Fruit fly (Drosophila melanogaster): ENCODE measurements around the gene tx.

The tx gene

DNA sequence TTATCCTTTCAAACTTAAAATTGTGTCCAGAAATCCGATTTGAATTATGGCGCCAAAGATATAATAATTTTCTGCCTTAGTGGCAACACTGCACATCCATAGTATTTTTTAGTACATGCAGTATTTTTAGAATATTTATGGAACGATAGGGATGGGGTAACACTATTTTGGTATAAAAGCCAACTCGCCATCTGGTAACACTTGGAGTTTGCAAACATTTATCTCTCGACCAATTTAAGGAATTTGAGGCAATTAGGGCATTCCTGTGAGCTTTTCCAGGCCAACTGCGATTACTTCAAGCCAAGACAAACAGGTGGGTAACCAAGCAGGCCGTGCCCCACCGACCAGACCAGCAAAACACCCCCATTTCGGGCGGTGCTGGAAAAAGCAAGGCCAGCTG lies 11.8 kb downstream of the tx start, which contains the start of gene CG5447:
CG5447 (plus strand) TSS at position 190 of the 400 bp plus-strand sequence.
- TF ChIP-seq Pif1A (GFP tag; optimal IDR thresholded peaks at IDR 0.05): no peak
- TF ChIP-seq rn (GFP tag; IDR thresholded peaks at IDR 0.05): no peak
- no peak for TF ChIP-seq CG8301 (tag; optimal IDR thresholded peaks at IDR 0.05)
- no peak for TF ChIP-seq CG13204 (GFP tag; optimal IDR thresholded peaks at IDR 0.05)
- no peak for TF ChIP-seq CG34367 (tag; optimal IDR thresholded peaks at IDR 0.05)
- no peak for TF ChIP-seq fd96Ca (GFP tag; IDR thresholded peaks at IDR 0.05)
- no peak for TF ChIP-seq CG9948 (tag; optimal IDR thresholded peaks at IDR 0.05)
- no peak for TF ChIP-seq CG10348 (GFP tag; IDR thresholded peaks at IDR 0.05)
- TF ChIP-seq D1 (tag; optimal IDR thresholded peaks at IDR 0.05): no peak
- no peak for TF ChIP-seq Pif1B (GFP tag; optimal IDR thresholded peaks at IDR 0.05)
- no peak for TF ChIP-seq gl (tag; optimal IDR thresholded peaks at IDR 0.05)
- no peak for TF ChIP-seq Ets98B (GFP tag; IDR thresholded peaks at IDR 0.05)
- no peak for TF ChIP-seq Snoo (tag; optimal IDR thresholded peaks at IDR 0.05)
- no peak for TF ChIP-seq CG4496 (GFP tag; IDR thresholded peaks at IDR 0.05)
- TF ChIP-seq CG12605 (GFP tag; IDR thresholded peaks at IDR 0.05): no peak
- TF ChIP-seq EcR (GFP tag; optimal IDR thresholded peaks at IDR 0.05): no peak
- TF ChIP-seq CG15710 (tag; optimal IDR thresholded peaks at IDR 0.05): no peak
- no peak for TF ChIP-seq CG14655 (GFP tag; optimal IDR thresholded peaks at IDR 0.05)
- TF ChIP-seq CG8159 (tag; optimal IDR thresholded peaks at IDR 0.05): no peak

DNA sequence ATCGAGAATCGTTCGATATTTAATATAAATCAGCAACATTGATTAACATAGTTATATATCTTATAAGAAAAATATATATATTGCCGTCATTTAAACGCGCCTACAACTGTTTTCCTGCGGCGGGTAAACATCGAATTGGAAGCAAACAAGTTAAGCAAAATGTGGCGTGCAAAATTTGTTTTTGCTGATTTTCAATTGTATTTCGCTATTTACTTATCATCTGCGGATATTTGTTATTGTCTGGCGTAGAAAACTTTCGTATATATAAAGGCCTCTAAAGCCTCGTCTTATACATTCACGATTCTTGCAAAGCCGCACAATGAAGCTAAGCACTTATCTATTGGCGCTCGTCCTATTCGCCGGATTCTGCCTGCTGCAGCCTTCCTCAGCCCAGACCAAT lies 13.9 kb downstream of the tx start, which contains the start of gene CG43117:
CG43117 (plus strand) TSS at position 301 of the 400 bp plus-strand sequence.
- TF ChIP-seq CG15710 (tag; optimal IDR thresholded peaks at IDR 0.05) (no peak), CG13204 (GFP tag; optimal IDR thresholded peaks at IDR 0.05) (no peak), CG34367 (tag; optimal IDR thresholded peaks at IDR 0.05) (no peak), CG12605 (GFP tag; IDR thresholded peaks at IDR 0.05) (no peak), CG10348 (GFP tag; IDR thresholded peaks at IDR 0.05) (no peak), CG4496 (GFP tag; IDR thresholded peaks at IDR 0.05) (no peak), CG32121 (GFP tag; IDR thresholded peaks at IDR 0.05) (no peak), D1 (tag; optimal IDR thresholded peaks at IDR 0.05) (no peak), rn (GFP tag; IDR thresholded peaks at IDR 0.05) (no peak), CG17806 (tag; optimal IDR thresholded peaks at IDR 0.05) (no peak), Pif1A (GFP tag; optimal IDR thresholded peaks at IDR 0.05) (no peak)

DNA sequence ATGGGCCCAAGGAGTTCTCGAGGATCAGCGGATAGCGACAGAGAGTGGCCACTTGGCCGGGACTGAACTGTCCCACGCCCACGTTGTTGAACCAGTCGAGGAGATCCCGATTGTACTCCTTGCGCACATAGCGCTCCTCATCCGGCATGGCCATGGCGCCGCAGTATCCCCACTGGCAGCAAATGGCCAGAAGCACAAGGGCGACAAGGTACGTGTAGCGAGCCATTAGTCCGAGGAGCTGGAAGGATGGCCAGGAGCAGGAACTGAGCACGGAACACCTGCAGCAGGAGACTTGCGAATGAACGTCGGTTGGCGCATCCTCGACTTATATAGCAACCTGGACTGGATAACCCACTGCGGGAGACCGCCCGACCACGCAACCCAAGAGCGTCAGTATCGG lies 15.3 kb downstream of the tx start, which contains the start of gene Pdf:
Pdf (minus strand) TSS at position 304 of the 400 bp plus-strand sequence.
- no peak for TF ChIP-seq Pif1A (GFP tag; optimal IDR thresholded peaks at IDR 0.05)
- TF ChIP-seq rn (GFP tag; IDR thresholded peaks at IDR 0.05): no peak
- no peak for TF ChIP-seq CG17806 (tag; optimal IDR thresholded peaks at IDR 0.05)
- TF ChIP-seq EcR (GFP tag; optimal IDR thresholded peaks at IDR 0.05): no peak

DNA sequence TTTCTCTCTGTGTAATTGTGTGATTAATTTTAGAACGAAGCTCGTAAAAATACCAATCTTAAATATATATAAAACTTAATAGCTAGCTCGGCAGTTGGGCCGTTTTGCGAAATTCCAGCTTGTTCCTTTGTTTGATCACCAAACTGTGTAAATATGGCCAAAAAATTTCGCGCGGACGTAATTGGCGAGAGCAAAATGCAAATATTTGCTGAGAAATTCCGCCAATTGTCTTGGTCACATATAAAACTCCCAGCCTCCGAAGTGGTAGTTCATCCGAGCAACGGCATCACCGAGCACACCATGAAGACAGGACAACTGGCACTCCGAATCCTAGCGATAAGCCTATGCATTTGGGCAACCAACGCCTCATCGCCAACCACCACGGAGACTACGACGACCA lies 16.0 kb downstream of the tx start, which contains the start of gene CG14237:
CG14237 (plus strand) TSS at position 301 of the 400 bp plus-strand sequence.
- TF ChIP-seq CG8301 (tag; optimal IDR thresholded peaks at IDR 0.05): no peak
- TF ChIP-seq Ets98B (GFP tag; IDR thresholded peaks at IDR 0.05): no peak
- TF ChIP-seq CG13204 (GFP tag; optimal IDR thresholded peaks at IDR 0.05): no peak
- no peak for TF ChIP-seq CG15710 (tag; optimal IDR thresholded peaks at IDR 0.05)
- TF ChIP-seq CG8159 (tag; optimal IDR thresholded peaks at IDR 0.05): no peak
- TF ChIP-seq rn (GFP tag; IDR thresholded peaks at IDR 0.05): no peak
- TF ChIP-seq Pif1B (GFP tag; optimal IDR thresholded peaks at IDR 0.05): no peak
- no peak for TF ChIP-seq CG4496 (GFP tag; IDR thresholded peaks at IDR 0.05)
- TF ChIP-seq Pif1A (GFP tag; optimal IDR thresholded peaks at IDR 0.05): no peak
- TF ChIP-seq fd96Ca (GFP tag; IDR thresholded peaks at IDR 0.05): no peak
- TF ChIP-seq gl (tag; optimal IDR thresholded peaks at IDR 0.05): no peak
- no peak for TF ChIP-seq EcR (GFP tag; optimal IDR thresholded peaks at IDR 0.05)
- TF ChIP-seq CG34367 (tag; optimal IDR thresholded peaks at IDR 0.05): no peak
- no peak for TF ChIP-seq CG10348 (GFP tag; IDR thresholded peaks at IDR 0.05)
- no peak for TF ChIP-seq CG9948 (tag; optimal IDR thresholded peaks at IDR 0.05)
- TF ChIP-seq CG14655 (GFP tag; optimal IDR thresholded peaks at IDR 0.05): no peak
- no peak for TF ChIP-seq Snoo (tag; optimal IDR thresholded peaks at IDR 0.05)

DNA sequence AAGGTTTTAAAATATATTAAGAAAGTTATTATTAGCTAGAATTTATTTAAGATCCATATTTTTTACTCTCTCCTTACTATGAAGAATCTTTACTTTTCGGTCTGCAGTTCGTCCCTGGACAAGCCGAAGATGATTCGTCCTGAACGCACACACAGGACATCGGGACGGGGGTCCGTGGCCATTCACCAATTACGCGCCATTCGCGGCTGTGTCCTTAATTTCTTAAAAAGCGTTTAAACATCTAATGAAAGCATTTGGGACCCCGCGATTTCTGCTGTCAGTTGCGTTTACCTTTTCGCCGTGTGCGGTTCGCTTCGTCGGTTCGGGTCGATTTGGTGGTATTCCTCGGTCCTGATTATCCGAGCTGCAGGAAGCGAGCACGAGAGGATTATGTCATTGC lies 17.4 kb downstream of the tx start, which contains the start of gene CG14238:
CG14238 (plus strand) TSS at position 301 of the 400 bp plus-strand sequence.
- TF ChIP-seq CG8301 (tag; optimal IDR thresholded peaks at IDR 0.05): no peak

DNA sequence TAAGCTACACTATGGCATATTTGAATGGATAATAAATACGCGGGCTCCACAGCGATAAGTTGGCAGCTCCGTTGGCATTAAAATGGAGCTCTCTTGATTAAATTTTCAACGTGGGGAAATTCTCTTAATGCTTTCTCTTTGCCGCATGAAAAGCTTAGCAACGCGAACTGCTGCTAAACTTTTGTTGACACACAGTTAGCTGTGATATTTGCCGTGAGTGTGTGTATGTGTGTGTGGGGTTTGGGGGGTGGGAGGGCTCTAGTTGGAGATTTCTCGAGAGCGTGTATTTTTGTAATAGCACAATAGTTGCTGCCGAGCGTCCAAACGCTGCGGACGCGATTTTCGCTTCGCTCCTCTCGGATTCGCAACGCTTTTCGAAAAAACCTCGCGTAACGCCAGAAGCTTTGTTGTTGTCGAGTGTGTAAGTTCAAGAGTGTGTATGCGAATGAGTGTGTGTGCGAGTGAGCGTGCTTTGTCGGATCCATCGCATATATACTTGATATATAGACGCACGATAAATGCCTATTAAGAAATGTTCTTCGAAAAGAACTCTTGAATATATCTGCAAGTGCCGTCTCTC lies 20.7 kb downstream of the tx start, which contains the start of gene CG5455:
CG5455 (plus strand) TSS at position 302 of the 580 bp plus-strand sequence.
- no peak for TF ChIP-seq Pif1A (GFP tag; optimal IDR thresholded peaks at IDR 0.05)
- no peak for TF ChIP-seq Snoo (tag; optimal IDR thresholded peaks at IDR 0.05)
- TF ChIP-seq CG8301 (tag; optimal IDR thresholded peaks at IDR 0.05): no peak
- TF ChIP-seq rn (GFP tag; IDR thresholded peaks at IDR 0.05): no peak
- TF ChIP-seq Ets98B (GFP tag; IDR thresholded peaks at IDR 0.05): peak; percentile 93
- TF ChIP-seq CG15710 (tag; optimal IDR thresholded peaks at IDR 0.05): no peak
- TF ChIP-seq CG4496 (GFP tag; IDR thresholded peaks at IDR 0.05): peak; percentile 82
- peak; percentile 3 for TF ChIP-seq CG17806 (tag; optimal IDR thresholded peaks at IDR 0.05)
- TF ChIP-seq CG9948 (tag; optimal IDR thresholded peaks at IDR 0.05): no peak
- no peak for TF ChIP-seq D1 (tag; optimal IDR thresholded peaks at IDR 0.05)
- TF ChIP-seq fd96Ca (GFP tag; IDR thresholded peaks at IDR 0.05): peak; percentile 73
- TF ChIP-seq CG32121 (GFP tag; IDR thresholded peaks at IDR 0.05): peak; percentile 87
- peak; percentile 26 for TF ChIP-seq CG34367 (tag; optimal IDR thresholded peaks at IDR 0.05)
- peak; percentile 57 for TF ChIP-seq CG13204 (GFP tag; optimal IDR thresholded peaks at IDR 0.05)
- no peak for TF ChIP-seq CG10348 (GFP tag; IDR thresholded peaks at IDR 0.05)
- no peak for TF ChIP-seq CG14655 (GFP tag; optimal IDR thresholded peaks at IDR 0.05)
- peak; percentile 65 for TF ChIP-seq EcR (GFP tag; optimal IDR thresholded peaks at IDR 0.05)
- peak; percentile 69 for TF ChIP-seq CG12605 (GFP tag; IDR thresholded peaks at IDR 0.05)
- TF ChIP-seq Pif1B (GFP tag; optimal IDR thresholded peaks at IDR 0.05): peak; percentile 38
- peak; percentile 5 for TF ChIP-seq CG8159 (tag; optimal IDR thresholded peaks at IDR 0.05)
- TF ChIP-seq gl (tag; optimal IDR thresholded peaks at IDR 0.05): peak; percentile 30

Measured in whole organism, pupa.